Fruit fly (Drosophila melanogaster) whole organism, wandering third instar larva: ENCODE results near the gene CG12674.
A peak's percentile ranks its signal among the peaks of the same experiment; 100 is the strongest.

Experiments used
- Abd-B ChIP-seq: fragments of >200 bp; optimal IDR thresholded peaks from 2 replicates; lab custom pipeline; 2017; ENCODE audit warnings: missing biosample characterization, missing genetic modification characterization
- CG32264 ChIP-seq: fragments of 200-800 bp; sonication (Bioruptor generic); optimal IDR thresholded peaks from 2 replicates; lab custom pipeline; 2016; ENCODE audit warnings: missing biosample characterization, missing genetic modification characterization
- CrebA ChIP-seq: fragments of 200-800 bp; sonication (Bioruptor generic); optimal IDR thresholded peaks from 2 replicates; lab custom pipeline; 2016; ENCODE audit warnings: missing biosample characterization, mild to moderate bottlenecking, missing genetic modification characterization, borderline replicate concordance
- Dfd ChIP-seq: fragments of >200 bp; optimal IDR thresholded peaks from 2 replicates; lab custom pipeline; 2017; ENCODE audit warnings: missing biosample characterization, missing genetic modification characterization
- Dif ChIP-seq: fragments of 200-275, 200-300 bp; sonication (Bioruptor generic); optimal IDR thresholded peaks from 2 replicates; lab custom pipeline; 2018; ENCODE audit warnings: missing biosample characterization, missing genetic modification characterization; ENCODE audit not compliant: partially characterized antibody
- GATAd ChIP-seq: sonication (Bioruptor generic); optimal IDR thresholded peaks from 2 replicates; lab custom pipeline; 2016; ENCODE audit warnings: missing biosample characterization, missing genetic modification characterization
- Hnf4 ChIP-seq: fragments of 200-800 bp; sonication (Bioruptor generic); optimal IDR thresholded peaks from 2 replicates; lab custom pipeline; 2016; ENCODE audit warnings: missing biosample characterization, mild to moderate bottlenecking, missing genetic modification characterization
- Hr78 ChIP-seq: fragments of >200 bp; optimal IDR thresholded peaks from 2 replicates; lab custom pipeline; 2017; ENCODE audit warnings: missing biosample characterization, missing genetic modification characterization
- Hr83 ChIP-seq: fragments of 200-300 bp; sonication (Bioruptor generic); optimal IDR thresholded peaks from 2 replicates; lab custom pipeline; 2016; ENCODE audit warnings: missing biosample characterization, mild to moderate bottlenecking, missing genetic modification characterization, moderate library complexity; ENCODE audit not compliant: poor library complexity, severe bottlenecking
- Jra ChIP-seq: sonication (Bioruptor generic); optimal IDR thresholded peaks from 2 replicates; lab custom pipeline; 2016; ENCODE audit warnings: missing biosample characterization, missing genetic modification characterization
- Mio ChIP-seq: sonication (Bioruptor generic); optimal IDR thresholded peaks from 2 replicates; lab custom pipeline; 2016; ENCODE audit warnings: missing biosample characterization, missing genetic modification characterization
- Myc ChIP-seq: fragments of >200 bp; optimal IDR thresholded peaks from 2 replicates; lab custom pipeline; 2017
- OdsH ChIP-seq: fragments of 200-800 bp; sonication (Bioruptor generic); optimal IDR thresholded peaks from 2 replicates; lab custom pipeline; 2016; ENCODE audit warnings: missing biosample characterization, mild to moderate bottlenecking, missing genetic modification characterization
- Rel ChIP-seq, 2 experiments: fragments of 200-800 bp; sonication (Bioruptor generic) in 1 of 2; optimal IDR thresholded peaks; 2 replicates in 1 of 2; 3 replicates in 1 of 2; lab custom pipeline; 2016 to 2019; ENCODE audit warnings: mild to moderate bottlenecking in 2 of 2, missing biosample characterization in 2 of 2, missing genetic modification characterization in 2 of 2, moderate library complexity in 1 of 2
- Sp1 ChIP-seq: fragments of 200-800 bp; sonication (Bioruptor generic); optimal IDR thresholded peaks from 3 replicates; lab custom pipeline; 2019; ENCODE audit warnings: missing biosample characterization, mild to moderate bottlenecking, missing genetic modification characterization, moderate library complexity
- Vsx2 ChIP-seq: fragments of 200-300, 225-300 bp; sonication (Bioruptor generic); optimal IDR thresholded peaks from 2 replicates; lab custom pipeline; 2018; ENCODE audit warnings: missing biosample characterization, missing genetic modification characterization; ENCODE audit not compliant: partially characterized antibody
- br ChIP-seq: fragments of 200-800 bp; sonication (Bioruptor generic); optimal IDR thresholded peaks from 2 replicates; lab custom pipeline; 2016; ENCODE audit warnings: missing biosample characterization, missing genetic modification characterization
- brk ChIP-seq: fragments of 200-800 bp; sonication (Bioruptor generic); optimal IDR thresholded peaks from 2 replicates; lab custom pipeline; 2016; ENCODE audit warnings: missing biosample characterization, mild to moderate bottlenecking, missing genetic modification characterization
- dl ChIP-seq, 2 experiments: fragments of 175-275, 200-275 bp in 1 of 2; fragments of 200-275 bp in 1 of 2; sonication (Bioruptor generic); optimal IDR thresholded peaks; lab custom pipeline; 2018; ENCODE audit warnings: mild to moderate bottlenecking in 2 of 2, missing biosample characterization in 2 of 2, missing genetic modification characterization in 2 of 2, moderate library complexity in 2 of 2; ENCODE audit not compliant: partially characterized antibody in 2 of 2, insufficient read depth in 1 of 2
- dmrt93B ChIP-seq: fragments of 200-800 bp; sonication (Bioruptor generic); optimal IDR thresholded peaks from 2 replicates; lab custom pipeline; 2018; ENCODE audit warnings: missing biosample characterization, mild to moderate bottlenecking, missing genetic modification characterization
- ey ChIP-seq: fragments of 200-800 bp; sonication (Bioruptor generic); optimal IDR thresholded peaks from 2 replicates; lab custom pipeline; 2016; ENCODE audit warnings: missing biosample characterization, missing genetic modification characterization
- foxo ChIP-seq, 2 experiments: fragments of 200-800 bp; sonication (Bioruptor generic); optimal IDR thresholded peaks; 2 replicates in 1 of 2; 3 replicates in 1 of 2; lab custom pipeline; 2016 to 2017; ENCODE audit warnings: missing biosample characterization in 2 of 2, missing genetic modification characterization in 2 of 2
- fru ChIP-seq: fragments of 200-800 bp; sonication (Bioruptor generic); optimal IDR thresholded peaks from 3 replicates; lab custom pipeline; 2016; ENCODE audit warnings: missing biosample characterization, mild to moderate bottlenecking, missing genetic modification characterization
- h ChIP-seq: fragments of 200-800 bp; sonication (Bioruptor generic); optimal IDR thresholded peaks from 3 replicates; lab custom pipeline; 2016; ENCODE audit warnings: missing biosample characterization, mild to moderate bottlenecking, missing genetic modification characterization
- jim ChIP-seq: fragments of 175-275, 200-325 bp; sonication (Bioruptor generic); optimal IDR thresholded peaks from 2 replicates; lab custom pipeline; 2016; ENCODE audit warnings: missing biosample characterization, mild to moderate bottlenecking, missing genetic modification characterization
- lola ChIP-seq: fragments of >200 bp; optimal IDR thresholded peaks from 2 replicates; lab custom pipeline; 2017; ENCODE audit warnings: missing biosample characterization, missing genetic modification characterization
- pan ChIP-seq: fragments of >200 bp; optimal IDR thresholded peaks from 2 replicates; lab custom pipeline; 2017
- rgr ChIP-seq: fragments of 200-800 bp; sonication (Bioruptor generic); optimal IDR thresholded peaks from 3 replicates; lab custom pipeline; 2016; ENCODE audit warnings: missing biosample characterization, mild to moderate bottlenecking, missing genetic modification characterization
- sv ChIP-seq: fragments of 200-800 bp; sonication (Bioruptor generic); optimal IDR thresholded peaks from 3 replicates; lab custom pipeline; 2016; ENCODE audit warnings: missing biosample characterization, missing genetic modification characterization
- tai ChIP-seq: sonication (Bioruptor generic); optimal IDR thresholded peaks from 2 replicates; lab custom pipeline; 2016; ENCODE audit warnings: missing biosample characterization, missing genetic modification characterization
- usp ChIP-seq: fragments of >200 bp; optimal IDR thresholded peaks from 2 replicates; lab custom pipeline; 2017; ENCODE audit warnings: missing biosample characterization, missing genetic modification characterization

CG12674 gene

dm6 chr2L:2042072-2042471 is 37.6 kb upstream of the CG12674 start:
- TF ChIP-seq Dif (GFP tag; lab: Kevin White, UChicago): no peak
- no peak for TF ChIP-seq GATAd (GFP tag; lab: Kevin White, UChicago)
- no peak for TF ChIP-seq h (GFP tag; lab: Kevin White, UChicago)
- no peak for TF ChIP-seq dmrt93B (GFP tag; lab: Kevin White, UChicago)
- no peak for TF ChIP-seq Dfd (GFP tag; lab: Kevin White, UChicago)
- no peak for TF ChIP-seq lola (GFP tag; lab: Kevin White, UChicago)
- TF ChIP-seq Sp1: no peak
- no peak for TF ChIP-seq Myc (lab: Kevin White, UChicago)
- TF ChIP-seq Hr83: no peak
- TF ChIP-seq Rel (GFP tag; optimal IDR thresholded peaks at IDR 0.05; lab: Kevin White, UChicago): no peak
- no peak for TF ChIP-seq Rel (tag; optimal IDR thresholded peaks at IDR 0.05; lab: Kevin White, UChicago)
- TF ChIP-seq Hnf4: no peak
- no peak for TF ChIP-seq fru (GFP tag; lab: Kevin White, UChicago)

dm6 chr2L:2044826-2045225 is 34.9 kb upstream of the CG12674 start:
- TF ChIP-seq Abd-B (GFP tag; lab: Kevin White, UChicago) (no peak), usp (GFP tag; lab: Kevin White, UChicago) (no peak), CG32264 (GFP tag; lab: Kevin White, UChicago) (no peak), Hr83 (no peak), GATAd (GFP tag; lab: Kevin White, UChicago) (no peak), Mio (GFP tag; lab: Kevin White, UChicago) (no peak), jim (GFP tag; lab: Kevin White, UChicago) (no peak), dmrt93B (GFP tag; lab: Kevin White, UChicago) (no peak), lola (GFP tag; lab: Kevin White, UChicago) (no peak), Dfd (GFP tag; lab: Kevin White, UChicago) (no peak), br (GFP tag; lab: Kevin White, UChicago) (no peak), fru (GFP tag; lab: Kevin White, UChicago) (no peak), Hr78 (no peak), ey (GFP tag; lab: Kevin White, UChicago) (no peak)

dm6 chr2L:2045265-2045664 is 34.5 kb upstream of the CG12674 start, which contains the start of gene Kebab:
TSS of gene Kebab (plus strand) at chr2L:2045494.
- TF ChIP-seq tai (GFP tag; lab: Kevin White, UChicago): no peak
- TF ChIP-seq CrebA (GFP tag; lab: Kevin White, UChicago): no peak
- TF ChIP-seq Jra: no peak
- no peak for TF ChIP-seq pan
- TF ChIP-seq dl (GFP tag; optimal IDR thresholded peaks at IDR 0.05; lab: Kevin White, UChicago; ENCODE audit: insufficient read depth in 1 of 2, partially characterized antibody in 2 of 2): no peak
- no peak for TF ChIP-seq Myc (lab: Kevin White, UChicago)
- no peak for TF ChIP-seq ey (GFP tag; lab: Kevin White, UChicago)
- TF ChIP-seq Hnf4: no peak
- no peak for TF ChIP-seq rgr (GFP tag; lab: Kevin White, UChicago)
- TF ChIP-seq OdsH (GFP tag; lab: Kevin White, UChicago): no peak
- no peak for TF ChIP-seq fru (GFP tag; lab: Kevin White, UChicago)
- TF ChIP-seq jim (GFP tag; lab: Kevin White, UChicago): no peak
- no peak for TF ChIP-seq Vsx2 (GFP tag; lab: Kevin White, UChicago)
- TF ChIP-seq Dif (GFP tag; lab: Kevin White, UChicago): no peak
- TF ChIP-seq Hr83: no peak
- TF ChIP-seq, all 38 proteins: peak for 0

- no peak for TF ChIP-seq brk
- no peak for TF ChIP-seq Jra
- no peak for TF ChIP-seq OdsH (GFP tag; lab: Kevin White, UChicago)
- no peak for TF ChIP-seq h (GFP tag; lab: Kevin White, UChicago)
- no peak for TF ChIP-seq Mio (GFP tag; lab: Kevin White, UChicago)
- TF ChIP-seq pan: no peak
- TF ChIP-seq Hr83: no peak
- no peak for TF ChIP-seq lola (GFP tag; lab: Kevin White, UChicago)
- TF ChIP-seq Myc (lab: Kevin White, UChicago): no peak
- TF ChIP-seq Rel (GFP tag; optimal IDR thresholded peaks at IDR 0.05; lab: Kevin White, UChicago): no peak
- TF ChIP-seq Rel (tag; optimal IDR thresholded peaks at IDR 0.05; lab: Kevin White, UChicago): no peak
These were observed 25.4 kb upstream of the CG12674 start, which contains the start of gene Or22c for dm6 chr2L:2054289-2054688. TSS of gene Or22c (plus strand) at chr2L:2054589.

- TF ChIP-seq Dif (GFP tag; lab: Kevin White, UChicago) (no peak), foxo (GFP tag; optimal IDR thresholded peaks at IDR 0.05; lab: Kevin White, UChicago) (peak in 1 of 2 experiments; percentile 4), jim (GFP tag; lab: Kevin White, UChicago) (no peak), h (GFP tag; lab: Kevin White, UChicago) (peak; percentile 19), Rel (GFP tag; optimal IDR thresholded peaks at IDR 0.05; lab: Kevin White, UChicago) (no peak), Rel (tag; optimal IDR thresholded peaks at IDR 0.05; lab: Kevin White, UChicago) (no peak), usp (GFP tag; lab: Kevin White, UChicago) (no peak), sv (GFP tag; lab: Kevin White, UChicago) (no peak), ey (GFP tag; lab: Kevin White, UChicago) (peak; percentile 19)
These were observed 6.7 kb upstream of the CG12674 start for dm6 chr2L:2072970-2073369.
